Fruit fly (Drosophila melanogaster) whole organism, embryonic: ENCODE measurements around the gene dlg1.

ENCODE experiments used
- CG10431 ChIP-seq: fragments of 200-800 bp; sonication (Bioruptor generic); optimal IDR thresholded peaks from 3 replicates; lab custom pipeline; 2018; ENCODE audit warnings: missing biosample characterization, mild to moderate bottlenecking, missing genetic modification characterization
- CG12104 ChIP-seq: fragments of 200-800 bp; sonication (Bioruptor generic); optimal IDR thresholded peaks from 3 replicates; lab custom pipeline; 2016; ENCODE audit warnings: missing biosample characterization, missing genetic modification characterization
- CG12299 ChIP-seq: fragments of 200-800 bp; sonication (Bioruptor generic); optimal IDR thresholded peaks from 2 replicates; lab custom pipeline; 2018; ENCODE audit warnings: missing biosample characterization, mild to moderate bottlenecking, missing genetic modification characterization
- CG14860 ChIP-seq: fragments of 200-800 bp; sonication (Bioruptor generic); IDR thresholded peaks from 3 replicates; pipeline ENCODE4 v1.3.6; 2022; ENCODE audit warnings: missing biosample characterization, missing genetic modification characterization; ENCODE audit not compliant: partially characterized antibody
- CG1647 ChIP-seq: fragments of 200-800 bp; sonication (Bioruptor generic); optimal IDR thresholded peaks from 3 replicates; lab custom pipeline; 2016; ENCODE audit warnings: missing biosample characterization, missing genetic modification characterization
- CG17829 ChIP-seq: fragments of 200-800 bp; optimal IDR thresholded peaks from 2 replicates; lab custom pipeline; 2019; ENCODE audit warnings: missing biosample characterization, mild to moderate bottlenecking, missing genetic modification characterization, moderate library complexity
- CG1832 ChIP-seq: fragments of 200-800 bp; sonication (Bioruptor generic); optimal IDR thresholded peaks from 2 replicates; lab custom pipeline; 2017; ENCODE audit warnings: missing biosample characterization, mild to moderate bottlenecking, missing genetic modification characterization, inconsistent platforms
- CG2120 ChIP-seq: fragments of 200-800 bp; sonication (Bioruptor generic); optimal IDR thresholded peaks from 3 replicates; lab custom pipeline; 2016; ENCODE audit warnings: missing biosample characterization, missing genetic modification characterization
- CG2129 ChIP-seq: fragments of 200-800 bp; sonication (Bioruptor generic); IDR thresholded peaks from 2 replicates; pipeline ENCODE4 v1.3.6; 2022; ENCODE audit warnings: missing biosample characterization, missing genetic modification characterization; ENCODE audit not compliant: partially characterized antibody
- CG31441 ChIP-seq: fragments of 200-800 bp; sonication (Bioruptor generic); IDR thresholded peaks from 2 replicates; pipeline ENCODE4 v1.3.6; 2022; ENCODE audit warnings: missing biosample characterization, missing genetic modification characterization
- CG4360 ChIP-seq: fragments of 200-800 bp; sonication (Bioruptor generic); IDR thresholded peaks from 2 replicates; pipeline ENCODE4 v1.3.6; 2022; ENCODE audit warnings: missing biosample characterization, missing genetic modification characterization
- CG4820 ChIP-seq: fragments of 200-800 bp; sonication (Bioruptor generic); optimal IDR thresholded peaks from 3 replicates; lab custom pipeline; 2016; ENCODE audit warnings: missing biosample characterization, missing genetic modification characterization
- CG7372 ChIP-seq: fragments of 200-800 bp; sonication (Bioruptor generic); IDR thresholded peaks from 2 replicates; pipeline ENCODE4 v1.3.6; 2022; ENCODE audit warnings: missing biosample characterization, missing genetic modification characterization
- Ets97D ChIP-seq: fragments of 200-800 bp; sonication (Bioruptor generic); optimal IDR thresholded peaks from 3 replicates; lab custom pipeline; 2016; ENCODE audit warnings: missing biosample characterization, missing genetic modification characterization
- Gug ChIP-seq: fragments of 200-800 bp; sonication (Bioruptor generic); IDR thresholded peaks from 4 replicates; pipeline ENCODE4 v1.3.6; 2022; ENCODE audit warnings: missing biosample characterization, missing genetic modification characterization
- Hmx ChIP-seq: fragments of 200-800 bp; sonication (Bioruptor generic); optimal IDR thresholded peaks from 2 replicates; lab custom pipeline; 2016; ENCODE audit warnings: missing biosample characterization, missing genetic modification characterization
- Hr3 ChIP-seq: fragments of 200-800 bp; sonication (Bioruptor generic); optimal IDR thresholded peaks from 3 replicates; lab custom pipeline; 2016; ENCODE audit warnings: missing biosample characterization, missing genetic modification characterization
- Mad ChIP-seq: fragments of 200-800 bp; sonication (Bioruptor generic); optimal IDR thresholded peaks from 2 replicates; lab custom pipeline; 2016; ENCODE audit warnings: missing biosample characterization, missing genetic modification characterization
- NFAT ChIP-seq: fragments of 200-800 bp; sonication (Bioruptor generic); IDR thresholded peaks from 2 replicates; pipeline ENCODE4 v1.3.6; 2022; ENCODE audit warnings: missing biosample characterization, missing genetic modification characterization
- Sry-β ChIP-seq: fragments of 200-800 bp; sonication (Bioruptor generic); optimal IDR thresholded peaks from 2 replicates; lab custom pipeline; 2018; ENCODE audit warnings: missing biosample characterization, mild to moderate bottlenecking, missing genetic modification characterization, moderate library complexity
- ase ChIP-seq: fragments of 200-800 bp; sonication (Bioruptor generic); IDR thresholded peaks from 3 replicates; pipeline ENCODE4 v1.3.6; 2022; ENCODE audit warnings: missing biosample characterization, missing genetic modification characterization
- ato ChIP-seq: fragments of 200-800 bp; sonication (Bioruptor generic); IDR thresholded peaks from 2 replicates; pipeline ENCODE4 v1.3.6; 2022; ENCODE audit warnings: missing biosample characterization, missing genetic modification characterization; ENCODE audit not compliant: partially characterized antibody
- bcd ChIP-seq: fragments of 200-800 bp; sonication (Bioruptor generic); optimal IDR thresholded peaks from 2 replicates; lab custom pipeline; 2017; ENCODE audit warnings: missing biosample characterization, mild to moderate bottlenecking, missing genetic modification characterization
- bigmax ChIP-seq: fragments of 200-800 bp; sonication (Bioruptor generic); optimal IDR thresholded peaks from 2 replicates; lab custom pipeline; 2018; ENCODE audit warnings: missing biosample characterization, mild to moderate bottlenecking, missing genetic modification characterization
- corto ChIP-seq: fragments of 200-800 bp; sonication (Bioruptor generic); optimal IDR thresholded peaks from 2 replicates; lab custom pipeline; 2016; ENCODE audit warnings: missing biosample characterization, mild to moderate bottlenecking, missing genetic modification characterization, moderate library complexity
- croc ChIP-seq: fragments of 200-800 bp; sonication (Bioruptor generic); conservative IDR thresholded peaks from 3 replicates; pipeline ENCODE4 v1.3.6; 2022; ENCODE audit warnings: missing biosample characterization, missing genetic modification characterization
- danr ChIP-seq: fragments of 200-800 bp; sonication (Bioruptor generic); IDR thresholded peaks from 2 replicates; pipeline ENCODE4 v1.3.6; 2022; ENCODE audit warnings: missing biosample characterization, missing genetic modification characterization
- eve ChIP-seq, 2 experiments: fragments of >200 bp; optimal IDR thresholded peaks; 2 replicates each; lab custom pipeline; 2017; ENCODE audit warnings: missing biosample characterization in 2 of 2, missing genetic modification characterization in 2 of 2
- ewg ChIP-seq: fragments of 200-800 bp; sonication (Bioruptor generic); optimal IDR thresholded peaks from 3 replicates; lab custom pipeline; 2017; ENCODE audit warnings: mild to moderate bottlenecking, missing biosample characterization, missing genetic modification reagents, missing genetic modification characterization
- fd64A ChIP-seq: fragments of 200-800 bp; sonication (Bioruptor generic); optimal IDR thresholded peaks from 3 replicates; lab custom pipeline; 2018; ENCODE audit warnings: missing biosample characterization, mild to moderate bottlenecking, missing genetic modification characterization
- her ChIP-seq: fragments of 200-800 bp; sonication (Bioruptor generic); optimal IDR thresholded peaks from 2 replicates; lab custom pipeline; 2016; ENCODE audit warnings: missing biosample characterization, missing genetic modification characterization
- lbe ChIP-seq: fragments of 200-800 bp; sonication (Bioruptor generic); optimal IDR thresholded peaks from 2 replicates; lab custom pipeline; 2016; ENCODE audit warnings: missing biosample characterization, mild to moderate bottlenecking, missing genetic modification characterization
- odd ChIP-seq: fragments of 200-800 bp; sonication (Bioruptor generic); optimal IDR thresholded peaks from 2 replicates; lab custom pipeline; 2017; ENCODE audit warnings: missing biosample characterization, mild to moderate bottlenecking, missing genetic modification characterization
- p53 ChIP-seq: fragments of 200-800 bp; sonication (Bioruptor generic); optimal IDR thresholded peaks from 2 replicates; lab custom pipeline; 2016; ENCODE audit warnings: missing biosample characterization, missing genetic modification characterization
- pan ChIP-seq, 4 experiments: fragments of >200 bp in 3 of 4; fragments of 200-800 bp in 1 of 4; sonication (Bioruptor generic) in 1 of 4; optimal IDR thresholded peaks in 3 of 4; IDR thresholded peaks in 1 of 4; 2 replicates each; pipeline versions ENCODE4 v1.3.6 to Lab custom; 2017 to 2022; ENCODE audit warnings: missing biosample characterization in 2 of 4, missing genetic modification characterization in 2 of 4, mixed read lengths in 1 of 4
- pho ChIP-seq: fragments of 200-800 bp; sonication (Bioruptor generic); optimal IDR thresholded peaks from 2 replicates; lab custom pipeline; 2016; ENCODE audit warnings: missing biosample characterization, missing genetic modification characterization
- pnt ChIP-seq: fragments of 200-800 bp; sonication (Bioruptor generic); optimal IDR thresholded peaks from 3 replicates; lab custom pipeline; 2016; ENCODE audit warnings: missing biosample characterization, missing genetic modification characterization
- rib ChIP-seq: fragments of 200-800 bp; sonication (Bioruptor generic); IDR thresholded peaks from 2 replicates; pipeline ENCODE4 v1.3.6; 2022; ENCODE audit warnings: missing biosample characterization, missing genetic modification characterization
- slou ChIP-seq: fragments of 200-800 bp; sonication (Bioruptor generic); optimal IDR thresholded peaks from 3 replicates; lab custom pipeline; 2016; ENCODE audit warnings: missing biosample characterization, missing genetic modification characterization
- so ChIP-seq: fragments of 200-800 bp; sonication (Bioruptor generic); IDR thresholded peaks from 3 replicates; pipeline ENCODE4 v1.3.6; 2022; ENCODE audit warnings: missing biosample characterization, missing genetic modification characterization
- sob ChIP-seq: fragments of 200-800 bp; sonication (Bioruptor generic); IDR thresholded peaks from 2 replicates; pipeline ENCODE4 v1.3.6; 2022; ENCODE audit warnings: missing biosample characterization, missing genetic modification characterization
- ssp ChIP-seq: fragments of 200-800 bp; sonication (Bioruptor generic); IDR thresholded peaks from 2 replicates; pipeline ENCODE4 v1.3.6; 2022; ENCODE audit warnings: missing biosample characterization, missing genetic modification characterization
- stwl ChIP-seq: fragments of 200-800 bp; sonication (Bioruptor generic); optimal IDR thresholded peaks from 3 replicates; lab custom pipeline; 2018; ENCODE audit warnings: missing biosample characterization, mild to moderate bottlenecking, missing genetic modification characterization, moderate library complexity
- zf30C ChIP-seq: fragments of 200-800 bp; sonication (Bioruptor generic); optimal IDR thresholded peaks from 3 replicates; lab custom pipeline; 2018; ENCODE audit warnings: missing biosample characterization, mild to moderate bottlenecking, missing genetic modification characterization

Gene dlg1

dm6 chrX:11451027-11451572 lies 81.6 kb downstream of the dlg1 start (continued):
- TF ChIP-seq her, result peak; percentile 40
- TF ChIP-seq CG1832, result no peak
- TF ChIP-seq rib (GFP tag; lab: Robert Waterston, UW), result peak; percentile 20; the same call in 1 of the 2 replicates
- no peak for TF ChIP-seq pnt
- no peak for TF ChIP-seq odd
- no peak for TF ChIP-seq slou (GFP tag; lab: Kevin White, UChicago)
- no peak for TF ChIP-seq stwl (tag; lab: Kevin White, UChicago)
- TF ChIP-seq Hmx, result no peak
- no peak for TF ChIP-seq CG1647 (GFP tag; lab: Kevin White, UChicago)
- peak; percentile 56 for TF ChIP-seq pho
- TF ChIP-seq CG4360 (GFP tag; lab: Robert Waterston, UW), result no peak
- peak; percentile 70 for TF ChIP-seq CG2120
- no peak for TF ChIP-seq CG4820 (GFP tag; lab: Kevin White, UChicago)
- no peak for TF ChIP-seq danr (GFP tag; lab: Robert Waterston, UW)
- no peak for TF ChIP-seq CG31441 (GFP tag; lab: Robert Waterston, UW)
- no peak for TF ChIP-seq lbe (GFP tag; lab: Kevin White, UChicago)
- no peak for TF ChIP-seq Hr3 (GFP tag; lab: Kevin White, UChicago)
- TF ChIP-seq eve (GFP tag; optimal IDR thresholded peaks at IDR 0.05; lab: Kevin White, UChicago), result peak in 1 of 2 experiments; percentile 19
- TF ChIP-seq Sry-β (GFP tag; lab: Kevin White, UChicago), result no peak
- peak; percentile 15 for TF ChIP-seq CG17829 (tag; lab: Kevin White, UChicago)
- peak; percentile 38; the same call in 1 of the 3 replicates for TF ChIP-seq so (GFP tag; lab: Robert Waterston, UW)
- no peak for TF ChIP-seq Mad (GFP tag; lab: Kevin White, UChicago)
- TF ChIP-seq croc (GFP tag; lab: Robert Waterston, UW), result no peak
- TF ChIP-seq CG12104 (GFP tag; lab: Kevin White, UChicago), result no peak
- TF ChIP-seq zf30C (GFP tag; lab: Kevin White, UChicago), result no peak
- no peak for TF ChIP-seq ewg (GFP tag; lab: Kevin White, UChicago)
- no peak for TF ChIP-seq corto (GFP tag; lab: Kevin White, UChicago)
- TF ChIP-seq CG7372, result peak; percentile 58; the same call in 1 of the 2 replicates
- no peak for TF ChIP-seq CG12299
- no peak for TF ChIP-seq pan (optimal IDR thresholded peaks at IDR 0.05; lab: Kevin White, UChicago)
- TF ChIP-seq pan (GFP tag; optimal IDR thresholded peaks at IDR 0.05 in 1 of 2, IDR thresholded peaks at IDR 0.05 in 1 of 2), result peak in 1 of 2 experiments; percentile 74
- peak; percentile 60 for TF ChIP-seq sob (GFP tag; lab: Robert Waterston, UW)
- TF ChIP-seq CG14860 (GFP tag; lab: Robert Waterston, UW), result no peak
- no peak for TF ChIP-seq p53 (GFP tag; lab: Kevin White, UChicago)
- no peak for TF ChIP-seq bigmax (GFP tag; lab: Kevin White, UChicago)
- TF ChIP-seq ssp (GFP tag; lab: Robert Waterston, UW), result no peak
- peak; percentile 53; the same call in 3 of the 4 replicates for TF ChIP-seq Gug (GFP tag; lab: Robert Waterston, UW)
- TF ChIP-seq ato, result no peak
- no peak for TF ChIP-seq fd64A (GFP tag; lab: Kevin White, UChicago)
- peak; percentile 54; the same call in 1 of the 2 replicates for TF ChIP-seq NFAT (GFP tag; lab: Robert Waterston, UW)
- TF ChIP-seq ase (GFP tag; lab: Robert Waterston, UW), result peak; percentile 54; the same call in 2 of the 3 replicates
- peak; percentile 27 for TF ChIP-seq bcd (GFP tag; lab: Kevin White, UChicago)
- TF ChIP-seq CG2129 (GFP tag; lab: Robert Waterston, UW), result no peak
- TF ChIP-seq Ets97D (GFP tag; lab: Kevin White, UChicago), result no peak
- no peak for TF ChIP-seq CG10431
